Fruit fly (Drosophila melanogaster): ENCODE measurements around the gene NTPase.

The NTPase gene

DNA sequence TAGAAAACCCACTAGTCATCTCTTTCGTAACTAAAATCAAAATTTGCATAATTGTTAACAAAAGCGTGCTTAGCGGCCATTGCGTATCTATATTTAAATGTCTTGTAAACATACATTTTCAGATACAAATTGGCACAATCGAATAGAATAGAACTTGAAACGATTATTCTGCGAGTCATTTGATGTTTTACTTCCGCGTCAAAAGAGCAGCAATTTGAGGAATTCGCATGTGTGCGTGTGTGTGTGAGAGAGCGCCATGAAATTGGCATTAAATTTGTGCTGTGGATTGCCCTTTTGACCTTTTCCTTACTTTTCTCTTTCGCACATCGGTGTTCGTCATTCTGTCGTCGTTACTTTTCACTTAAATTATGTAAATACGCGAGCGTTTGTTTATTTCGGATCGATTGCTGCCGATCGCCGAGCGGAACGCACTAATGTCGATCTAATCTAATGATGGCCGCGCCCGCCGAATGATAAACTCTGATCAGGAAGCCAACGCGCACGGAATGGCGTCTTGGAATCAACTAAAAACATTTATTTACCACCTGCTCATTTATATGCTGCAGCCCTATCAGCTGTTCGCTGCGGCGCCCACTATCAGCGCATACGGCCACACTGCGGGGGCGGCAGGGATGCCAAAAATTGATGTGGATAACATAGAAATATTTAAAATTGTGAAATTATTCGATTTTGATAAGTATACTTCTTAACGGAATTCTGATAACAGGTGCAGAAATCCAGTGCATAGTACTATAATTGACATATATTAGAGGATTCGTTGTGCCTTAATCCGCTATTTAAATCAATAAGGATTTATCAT lies 757 bp downstream of the NTPase start (continued):
- TF ChIP-seq bowl (GFP tag; IDR thresholded peaks at IDR 0.05) (0 out of 2 replicates have a peak, but pooled peaks have one; percentile 48), fd102C (GFP tag; optimal IDR thresholded peaks at IDR 0.05) (peak; percentile 15), vvl (GFP tag; IDR thresholded peaks at IDR 0.05) (peak; percentile 68), Lim3 (GFP tag; IDR thresholded peaks at IDR 0.05) (no peak), CG6813 (GFP tag; optimal IDR thresholded peaks at IDR 0.05) (peak; percentile 73), Six4 (GFP tag; optimal IDR thresholded peaks at IDR 0.05) (no peak), CG11456 (GFP tag; IDR thresholded peaks at IDR 0.05) (peak; percentile 81), CG12391 (tag; optimal IDR thresholded peaks at IDR 0.05) (no peak), CG4360 (GFP tag; IDR thresholded peaks at IDR 0.05) (peak; percentile 51; the same call in 1 of the 2 replicates), CG9437 (GFP tag; optimal IDR thresholded peaks at IDR 0.05) (no peak), CG18011 (GFP tag; optimal IDR thresholded peaks at IDR 0.05) (no peak), CG9817 (tag; optimal IDR thresholded peaks at IDR 0.05) (peak; percentile 48), btn (GFP tag; optimal IDR thresholded peaks at IDR 0.05) (no peak), Hmx (GFP tag; optimal IDR thresholded peaks at IDR 0.05) (no peak), amos (GFP tag; IDR thresholded peaks at IDR 0.05; ENCODE audit: partially characterized antibody) (peak; percentile 56; the same call in 1 of the 2 replicates), Mes4 (GFP tag; optimal IDR thresholded peaks at IDR 0.05) (peak; percentile 45), fru (optimal IDR thresholded peaks at IDR 0.05) (no peak), C15 (GFP tag; IDR thresholded peaks at IDR 0.05) (no peak), nom (GFP tag; optimal IDR thresholded peaks at IDR 0.05) (peak; percentile 54), CG30020 (tag; optimal IDR thresholded peaks at IDR 0.05) (peak; percentile 32), CG7372 (GFP tag; IDR thresholded peaks at IDR 0.05) (no peak; the same call in 1 of the 2 replicates), Tbp (GFP tag; optimal IDR thresholded peaks at IDR 0.05) (no peak), CG3847 (GFP tag; IDR thresholded peaks at IDR 0.05) (peak; percentile 70), CG7357 (GFP tag; IDR thresholded peaks at IDR 0.05) (no peak), Ptx1 (GFP tag; IDR thresholded peaks at IDR 0.05) (0 out of 2 replicates have a peak, but pooled peaks have one; percentile 11), sisA (GFP tag; IDR thresholded peaks at IDR 0.05) (no peak; the same call in 1 of the 2 replicates), CG7786 (GFP tag; optimal IDR thresholded peaks at IDR 0.05) (no peak), rib (GFP tag; IDR thresholded peaks at IDR 0.05) (peak; percentile 76), CG8388 (GFP tag; optimal IDR thresholded peaks at IDR 0.05) (peak; percentile 4), CG31224 (GFP tag; IDR thresholded peaks at IDR 0.05) (peak; percentile 43; the same call in 1 of the 2 replicates), CG6683 (GFP tag; optimal IDR thresholded peaks at IDR 0.05) (no peak), zfh1 (GFP tag; IDR thresholded peaks at IDR 0.05) (peak; percentile 64; the same call in 2 of the 3 replicates), CG31365 (tag; optimal IDR thresholded peaks at IDR 0.05) (peak; percentile 44), E2f2 (GFP tag; IDR thresholded peaks at IDR 0.05) (peak; percentile 77), CG11560 (tag; IDR thresholded peaks at IDR 0.05) (no peak), CG32772 (GFP tag; IDR thresholded peaks at IDR 0.05) (0 out of 2 replicates have a peak, but pooled peaks have one; percentile 7), Taf1 (GFP tag; IDR thresholded peaks at IDR 0.05) (no peak; the same call in 1 of the 2 replicates), CG15269 (tag; optimal IDR thresholded peaks at IDR 0.05) (peak; percentile 57), ato (GFP tag; IDR thresholded peaks at IDR 0.05; ENCODE audit: partially characterized antibody) (peak; percentile 52), otp (GFP tag; IDR thresholded peaks at IDR 0.05) (peak; percentile 61; the same call in 1 of the 3 replicates), CG15601 (tag; optimal IDR thresholded peaks at IDR 0.05) (peak; percentile 39), CG2712 (tag; optimal IDR thresholded peaks at IDR 0.05) (peak; percentile 52), shn (GFP tag; optimal IDR thresholded peaks at IDR 0.05) (peak; percentile 35), da (GFP tag; optimal IDR thresholded peaks at IDR 0.05) (peak; percentile 68), toy (GFP tag; IDR thresholded peaks at IDR 0.05) (no peak), Blimp-1 (GFP tag; optimal IDR thresholded peaks at IDR 0.05) (no peak), Jarid2 (GFP tag; optimal IDR thresholded peaks at IDR 0.05) (peak; percentile 93), ATbp (GFP tag; optimal IDR thresholded peaks at IDR 0.05) (peak; percentile 14), Side (GFP tag; optimal IDR thresholded peaks at IDR 0.05) (no peak)

All from whole organism, embryonic.